Fruit fly (Drosophila melanogaster) whole organism, wandering third instar larva: Measurements from ENCODE around the gene Tep2.

ENCODE experiments used
- Mio ChIP-seq: sonication (Bioruptor generic); optimal IDR thresholded peaks from 2 replicates; lab custom pipeline; 2016; ENCODE audit warnings: missing biosample characterization, missing genetic modification characterization
- Sp1 ChIP-seq: fragments of 200-800 bp; sonication (Bioruptor generic); optimal IDR thresholded peaks from 3 replicates; lab custom pipeline; 2019; ENCODE audit warnings: missing biosample characterization, mild to moderate bottlenecking, missing genetic modification characterization, moderate library complexity
- dsf ChIP-seq: sonication (Bioruptor generic); optimal IDR thresholded peaks from 2 replicates; lab custom pipeline; 2016; ENCODE audit warnings: missing biosample characterization, missing genetic modification characterization, borderline replicate concordance
- fru ChIP-seq: fragments of 200-800 bp; sonication (Bioruptor generic); optimal IDR thresholded peaks from 3 replicates; lab custom pipeline; 2016; ENCODE audit warnings: missing biosample characterization, mild to moderate bottlenecking, missing genetic modification characterization

dm6 chr2L:7685290-7685689 is 16.1 kb downstream of the Tep2 start:
- TF ChIP-seq Mio (GFP tag; lab: Kevin White, UChicago) (no peak), fru (GFP tag; lab: Kevin White, UChicago) (no peak), Sp1 (GFP tag; lab: Kevin White, UChicago) (no peak), dsf (no peak)
